Worm (Caenorhabditis elegans) whole organism, young adult: Measurements from ENCODE around the gene F45B8.5.

ENCODE experiments used
- B0035.1 ChIP-seq: sonication (generic microtip); optimal IDR thresholded peaks from 2 replicates; lab custom pipeline; 2016; ENCODE audit warnings: missing genetic modification characterization, mild to moderate bottlenecking, missing compliant biosample characterization, missing genotype, missing genetic modification reagents
- F37B4.10 ChIP-seq: fragments of 200-800 bp; sonication (Bioruptor generic); IDR thresholded peaks from 2 replicates; pipeline ENCODE4 v1.3.6; 2022; ENCODE audit warnings: missing genetic modification characterization, missing compliant biosample characterization
- egl-18 ChIP-seq: fragments of 200-800 bp; sonication (Bioruptor generic); IDR thresholded peaks from 2 replicates; pipeline ENCODE4 v1.3.6; 2022; ENCODE audit warnings: missing genetic modification reagents, missing genetic modification characterization, missing compliant biosample characterization
- gei-17 ChIP-seq: fragments of 200-800 bp; sonication (Bioruptor generic); optimal IDR thresholded peaks from 2 replicates; lab custom pipeline; 2018; ENCODE audit warnings: mild to moderate bottlenecking, missing genetic modification characterization, missing compliant biosample characterization
- let-526 ChIP-seq: fragments of 200-800 bp; sonication (Bioruptor generic); IDR thresholded peaks from 2 replicates; pipeline ENCODE4 v1.3.6; 2022; ENCODE audit warnings: missing genetic modification reagents, missing genetic modification characterization, missing compliant biosample characterization
- let-607 ChIP-seq, 2 experiments: fragments of 200-800 bp in 1 of 2; sonication (Bioruptor generic) in 1 of 2; sonication (generic microtip) in 1 of 2; optimal IDR thresholded peaks; 2 replicates each; lab custom pipeline; 2016 to 2018; ENCODE audit warnings: mild to moderate bottlenecking in 2 of 2, missing compliant biosample characterization in 2 of 2, missing genetic modification characterization in 2 of 2, moderate library complexity in 2 of 2, missing genotype in 1 of 2
- mxl-1 ChIP-seq: sonication (generic microtip); optimal IDR thresholded peaks from 2 replicates; lab custom pipeline; 2016; ENCODE audit warnings: missing genetic modification characterization, missing compliant biosample characterization
- nhr-120 ChIP-seq: fragments of 200-800 bp; sonication (Bioruptor generic); IDR thresholded peaks from 2 replicates; pipeline ENCODE4 v1.3.6; 2022; ENCODE audit warnings: missing genetic modification characterization, missing compliant biosample characterization
- unc-62 ChIP-seq: fragments of 150-350 bp; optimal IDR thresholded peaks from 2 replicates; lab custom pipeline; 2014; ENCODE audit warnings: missing biosample characterization, missing genetic modification reagents, missing genetic modification characterization
- zim-3 ChIP-seq: sonication (generic microtip); optimal IDR thresholded peaks from 2 replicates; lab custom pipeline; 2017; ENCODE audit warnings: mild to moderate bottlenecking, missing genetic modification characterization, moderate library complexity, missing compliant biosample characterization

- TF ChIP-seq egl-18 (GFP tag; lab: Robert Waterston, UW) (no peak), let-607 (tag; optimal IDR thresholded peaks at IDR 0.05; lab: Kevin White, UChicago) (no peak), zim-3 (tag; lab: Kevin White, UChicago) (no peak), mxl-1 (no peak), B0035.1 (tag; lab: Kevin White, UChicago) (no peak), unc-62 (GFP tag; lab: Kevin White, UChicago) (no peak), let-526 (GFP tag; lab: Robert Waterston, UW) (no peak), F37B4.10 (GFP tag; lab: Robert Waterston, UW) (no peak), nhr-120 (GFP tag; lab: Robert Waterston, UW) (no peak), gei-17 (GFP tag; lab: Kevin White, UChicago) (no peak)
These were observed 48.1 kb downstream of the F45B8.5 start for ce11 chrX:15013941-15014453.
